Fruit fly (Drosophila melanogaster): ENCODE measurements around the gene CG13308.

DNA sequence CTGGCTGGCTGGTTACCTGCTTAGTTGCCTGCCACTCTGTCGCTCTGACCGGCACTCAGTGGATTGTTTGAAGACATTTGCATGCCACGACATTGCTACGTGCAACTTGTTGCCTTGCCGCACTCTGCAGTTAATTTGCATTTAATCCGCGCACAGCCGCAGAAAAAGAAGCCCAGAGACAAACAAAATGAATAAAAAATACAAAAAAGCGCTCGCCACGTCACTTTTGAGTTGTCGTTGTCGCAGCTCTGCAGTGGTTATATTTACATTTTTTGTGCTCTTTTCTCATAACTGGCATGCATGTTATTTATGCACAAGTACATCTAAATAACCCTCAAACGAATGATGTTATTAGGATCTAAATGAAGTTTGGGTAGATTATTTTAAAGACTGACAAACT is 25.0 kb upstream of the CG13308 start:
- TF ChIP-seq Dll (GFP tag; IDR thresholded peaks at IDR 0.05; ENCODE audit: partially characterized antibody) (no peak), Ets97D (GFP tag; optimal IDR thresholded peaks at IDR 0.05) (no peak)
